Worm (Caenorhabditis elegans): ENCODE measurements around the gene D2023.3.

DNA sequence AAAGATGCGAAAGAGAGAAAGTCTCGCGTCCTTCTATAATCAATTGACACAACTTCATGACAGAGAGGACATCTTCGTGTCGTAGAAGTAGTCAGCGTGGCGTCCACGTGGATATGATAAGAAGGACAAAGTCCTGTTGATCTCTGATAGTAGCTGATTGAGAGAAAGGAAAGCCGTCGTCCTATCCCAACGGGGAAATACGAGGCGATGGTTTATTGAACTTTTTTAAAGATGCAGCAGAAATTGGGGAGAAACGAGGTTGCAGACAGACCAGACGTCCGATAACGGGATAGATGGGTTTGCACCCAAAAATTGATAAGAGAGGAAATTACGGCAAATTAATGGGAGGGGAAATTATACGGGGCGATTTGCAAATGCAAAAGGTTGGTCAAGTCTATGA, 9.3 kb downstream of the D2023.3 start:
- TF ChIP-seq cog-1 (tag; optimal IDR thresholded peaks at IDR 0.05) (no peak), ztf-23 (GFP tag; IDR thresholded peaks at IDR 0.05) (no peak), med-1 (GFP tag; optimal IDR thresholded peaks at IDR 0.05; ENCODE audit: insufficient read depth) (no peak), ztf-29 (GFP tag; IDR thresholded peaks at IDR 0.05) (no peak), tab-1 (GFP tag; IDR thresholded peaks at IDR 0.05) (no peak), flt-1 (GFP tag; IDR thresholded peaks at IDR 0.05) (no peak), klf-2 (GFP tag; conservative IDR thresholded peaks at IDR 0.05) (no peak)

Data from whole organism, midembryonic.